Worm (Caenorhabditis elegans) whole organism, young adult: Measurements from ENCODE around the gene dpy-11.

ENCODE experiments used
- B0261.1 ChIP-seq: sonication (generic microtip); optimal IDR thresholded peaks from 2 replicates; lab custom pipeline; 2016; ENCODE audit warnings: mild to moderate bottlenecking, missing genetic modification characterization, moderate library complexity, missing compliant biosample characterization
- lsl-1 ChIP-seq: fragments of 200-800 bp; sonication (Bioruptor generic); optimal IDR thresholded peaks from 2 replicates; lab custom pipeline; 2018; ENCODE audit warnings: mild to moderate bottlenecking, missing genetic modification characterization, moderate library complexity, missing compliant biosample characterization

DNA sequence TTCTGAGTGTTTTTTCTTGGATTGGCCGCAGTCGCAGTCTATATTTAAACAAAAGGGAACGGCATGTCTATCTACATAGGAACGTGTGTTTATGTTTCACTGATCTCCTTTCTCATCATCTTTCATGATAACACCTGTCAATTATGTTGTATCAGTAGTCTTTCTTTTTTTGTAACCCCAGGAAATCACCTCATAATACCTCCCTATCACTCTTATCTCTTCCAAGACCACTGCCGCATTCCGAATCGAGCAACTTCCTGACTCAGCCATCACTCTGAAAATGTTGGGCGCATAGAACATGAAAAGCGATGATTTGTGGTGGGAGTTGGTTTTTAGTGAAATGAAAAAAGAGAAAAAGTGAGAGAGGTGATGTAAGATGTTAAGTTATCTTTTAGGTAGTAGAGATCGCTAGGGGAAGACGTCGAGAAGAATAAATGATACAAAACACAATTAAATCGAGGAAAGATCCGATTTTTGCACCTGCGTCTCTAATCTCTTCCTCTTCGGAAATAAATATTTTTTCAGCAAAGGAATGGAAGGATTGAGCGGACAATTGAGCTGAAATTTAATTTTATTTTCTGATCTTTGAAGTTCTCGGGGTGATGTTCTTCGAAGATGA lies 7.9 kb upstream of the dpy-11 start:
- no peak for TF ChIP-seq lsl-1 (GFP tag; lab: Kevin White, UChicago)
- TF ChIP-seq B0261.1 (tag; lab: Kevin White, UChicago), result no peak
